Worm (Caenorhabditis elegans): ENCODE data around the gene aos-1.

DNA sequence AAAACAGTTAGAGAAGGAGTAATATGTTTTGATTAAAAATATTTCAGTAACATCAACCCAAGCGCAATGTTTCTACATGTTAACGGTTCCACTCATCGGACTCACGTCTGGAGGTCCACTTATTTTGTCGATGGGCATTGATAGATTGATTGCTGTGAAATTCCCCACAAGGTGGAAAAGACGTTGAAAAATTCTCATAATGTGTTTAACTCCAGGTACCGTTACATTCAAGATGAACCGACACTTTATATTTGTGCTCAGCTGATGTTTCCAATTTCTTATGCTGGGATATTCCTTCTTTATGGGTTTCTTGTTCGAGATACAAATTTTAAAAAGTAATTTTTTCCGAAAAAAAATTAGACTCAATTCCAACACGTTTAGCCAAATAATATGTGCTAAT is 23.0 kb upstream of the aos-1 start:
- TF ChIP-seq irx-1 (tag; optimal IDR thresholded peaks at IDR 0.05): no peak
- TF ChIP-seq aly-2 (tag; optimal IDR thresholded peaks at IDR 0.05): no peak
- no peak for TF ChIP-seq elt-3 (tag; optimal IDR thresholded peaks at IDR 0.05)
- no peak for TF ChIP-seq egl-27 (tag; optimal IDR thresholded peaks at IDR 0.05)
- TF ChIP-seq fkh-10 (GFP tag; optimal IDR thresholded peaks at IDR 0.05): no peak
- TF ChIP-seq tbx-2 (tag; optimal IDR thresholded peaks at IDR 0.05): no peak
- TF ChIP-seq ztf-11 (tag; optimal IDR thresholded peaks at IDR 0.05): no peak
- no peak for TF ChIP-seq nhr-90 (tag; optimal IDR thresholded peaks at IDR 0.05; ENCODE audit: poor library complexity)
- no peak for TF ChIP-seq snpc-4 (tag; optimal IDR thresholded peaks at IDR 0.05)
- no peak for TF ChIP-seq nhr-237 (tag; optimal IDR thresholded peaks at IDR 0.05)
- TF ChIP-seq nhr-77 (tag; optimal IDR thresholded peaks at IDR 0.05): no peak
- no peak for TF ChIP-seq efl-1 (optimal IDR thresholded peaks at IDR 0.05)
- TF ChIP-seq efl-1 (GFP tag; optimal IDR thresholded peaks at IDR 0.05 in 1 of 2): no peak
- TF ChIP-seq vab-15 (tag; optimal IDR thresholded peaks at IDR 0.05): no peak
- no peak for TF ChIP-seq dpl-1 (GFP tag; optimal IDR thresholded peaks at IDR 0.05)

Data from whole organism, L1 larva.